Worm (Caenorhabditis elegans) whole organism, young adult: ENCODE results near the gene C01B10.11.

ENCODE experiments used
- B0019.2 ChIP-seq: fragments of 200-800 bp; sonication (Bioruptor generic); conservative IDR thresholded peaks from 2 replicates; pipeline ENCODE4 v1.3.6; 2022; ENCODE audit warnings: missing genetic modification reagents, missing genetic modification characterization, missing compliant biosample characterization
- B0261.1 ChIP-seq: sonication (generic microtip); optimal IDR thresholded peaks from 2 replicates; lab custom pipeline; 2016; ENCODE audit warnings: mild to moderate bottlenecking, missing genetic modification characterization, moderate library complexity, missing compliant biosample characterization
- B0336.3 ChIP-seq: fragments of 200-800 bp; sonication (Bioruptor generic); IDR thresholded peaks from 2 replicates; pipeline ENCODE4 v1.3.6; 2022; ENCODE audit warnings: missing genetic modification characterization, missing compliant biosample characterization
- C17E4.6 ChIP-seq: fragments of 200-800 bp; sonication (Bioruptor generic); IDR thresholded peaks from 2 replicates; pipeline ENCODE4 v1.3.6; 2022; ENCODE audit warnings: missing genetic modification reagents, missing genetic modification characterization, missing compliant biosample characterization
- F55B11.4 ChIP-seq: sonication (generic microtip); optimal IDR thresholded peaks from 2 replicates; lab custom pipeline; 2016; ENCODE audit warnings: missing compliant biosample characterization, missing genetic modification characterization, borderline replicate concordance; ENCODE audit not compliant: insufficient read depth
- K11D2.4 ChIP-seq: fragments of 200-800 bp; sonication (Bioruptor generic); IDR thresholded peaks from 2 replicates; pipeline ENCODE4 v1.3.6; 2022; ENCODE audit warnings: missing genetic modification reagents, missing genetic modification characterization, missing compliant biosample characterization
- T07F8.4 ChIP-seq: sonication (generic microtip); optimal IDR thresholded peaks from 2 replicates; lab custom pipeline; 2016; ENCODE audit warnings: mild to moderate bottlenecking, missing genetic modification characterization, moderate library complexity, missing compliant biosample characterization
- Y53F4B.3 ChIP-seq: fragments of 200-800 bp; sonication (Bioruptor generic); IDR thresholded peaks from 2 replicates; pipeline ENCODE4 v1.3.6; 2022; ENCODE audit warnings: missing genetic modification reagents, missing genetic modification characterization, missing compliant biosample characterization
- athp-1 ChIP-seq: sonication (generic microtip); optimal IDR thresholded peaks from 2 replicates; lab custom pipeline; 2017; ENCODE audit warnings: mild to moderate bottlenecking, missing genetic modification characterization, missing compliant biosample characterization
- attf-5 ChIP-seq: fragments of 200-800 bp; sonication (Bioruptor generic); optimal IDR thresholded peaks from 2 replicates; lab custom pipeline; 2018; ENCODE audit warnings: mild to moderate bottlenecking, missing genetic modification characterization, missing compliant biosample characterization
- ceh-27 ChIP-seq: fragments of 200-800 bp; sonication (Bioruptor generic); optimal IDR thresholded peaks from 2 replicates; lab custom pipeline; 2018; ENCODE audit warnings: mild to moderate bottlenecking, missing genetic modification characterization, moderate library complexity, missing compliant biosample characterization
- ceh-79 ChIP-seq: sonication (generic microtip); optimal IDR thresholded peaks from 2 replicates; lab custom pipeline; 2017; ENCODE audit warnings: mild to moderate bottlenecking, missing genetic modification characterization, missing compliant biosample characterization
- chd-7 ChIP-seq: sonication (generic microtip); optimal IDR thresholded peaks from 2 replicates; lab custom pipeline; 2016; ENCODE audit warnings: mild to moderate bottlenecking, missing genetic modification characterization, moderate library complexity, missing compliant biosample characterization
- dox-1 ChIP-seq: fragments of 200-800 bp; sonication (Bioruptor generic); IDR thresholded peaks from 2 replicates; pipeline ENCODE4 v1.3.6; 2022; ENCODE audit warnings: missing genetic modification reagents, missing genetic modification characterization, missing compliant biosample characterization
- dpl-1 ChIP-seq: fragments of 150-350 bp; optimal IDR thresholded peaks from 2 replicates; lab custom pipeline; 2014; ENCODE audit warnings: missing biosample characterization, missing genetic modification reagents, missing genetic modification characterization
- egl-44 ChIP-seq: fragments of 200-800 bp; sonication (Bioruptor generic); IDR thresholded peaks from 2 replicates; pipeline ENCODE4 v1.3.6; 2022; ENCODE audit warnings: missing genetic modification reagents, missing genetic modification characterization, missing compliant biosample characterization
- ets-4 ChIP-seq: fragments of 200-800 bp; sonication (Bioruptor generic); optimal IDR thresholded peaks from 2 replicates; lab custom pipeline; 2018; ENCODE audit warnings: mild to moderate bottlenecking, missing genetic modification characterization, missing compliant biosample characterization
- fkh-3 ChIP-seq: sonication (generic microtip); optimal IDR thresholded peaks from 2 replicates; lab custom pipeline; 2016; ENCODE audit warnings: mild to moderate bottlenecking, missing genetic modification characterization, missing compliant biosample characterization
- gei-17 ChIP-seq: fragments of 200-800 bp; sonication (Bioruptor generic); optimal IDR thresholded peaks from 2 replicates; lab custom pipeline; 2018; ENCODE audit warnings: mild to moderate bottlenecking, missing genetic modification characterization, missing compliant biosample characterization
- hmg-1.2 ChIP-seq: fragments of 200-800 bp; sonication (Bioruptor generic); IDR thresholded peaks from 2 replicates; pipeline ENCODE4 v1.3.6; 2022; ENCODE audit warnings: missing genetic modification reagents, missing genetic modification characterization, missing compliant biosample characterization
- lag-1 ChIP-seq: fragments of 200-800 bp; sonication (Bioruptor generic); IDR thresholded peaks from 2 replicates; pipeline ENCODE4 v1.3.6; 2022; ENCODE audit warnings: missing genetic modification reagents, missing genetic modification characterization, missing compliant biosample characterization
- let-526 ChIP-seq: fragments of 200-800 bp; sonication (Bioruptor generic); IDR thresholded peaks from 2 replicates; pipeline ENCODE4 v1.3.6; 2022; ENCODE audit warnings: missing genetic modification reagents, missing genetic modification characterization, missing compliant biosample characterization
- let-607 ChIP-seq, 2 experiments: fragments of 200-800 bp in 1 of 2; sonication (Bioruptor generic) in 1 of 2; sonication (generic microtip) in 1 of 2; optimal IDR thresholded peaks; 2 replicates each; lab custom pipeline; 2016 to 2018; ENCODE audit warnings: mild to moderate bottlenecking in 2 of 2, missing compliant biosample characterization in 2 of 2, missing genetic modification characterization in 2 of 2, moderate library complexity in 2 of 2, missing genotype in 1 of 2
- madf-8 ChIP-seq: fragments of 200-800 bp; sonication (Bioruptor generic); conservative IDR thresholded peaks from 2 replicates; pipeline ENCODE4 v1.3.6; 2022; ENCODE audit warnings: missing genetic modification reagents, missing genetic modification characterization, missing compliant biosample characterization
- mcd-1 ChIP-seq: fragments of 200-800 bp; sonication (Bioruptor generic); IDR thresholded peaks from 2 replicates; pipeline ENCODE4 v1.3.6; 2022; ENCODE audit warnings: missing genetic modification reagents, missing genetic modification characterization, missing compliant biosample characterization
- mel-28 ChIP-seq: sonication (generic microtip); optimal IDR thresholded peaks from 2 replicates; lab custom pipeline; 2016; ENCODE audit warnings: borderline replicate concordance, mild to moderate bottlenecking, missing genetic modification characterization, missing compliant biosample characterization
- nfya-2 ChIP-seq: fragments of 200-800 bp; sonication (Bioruptor generic); IDR thresholded peaks from 2 replicates; pipeline ENCODE4 v1.3.6; 2022; ENCODE audit warnings: missing genetic modification reagents, missing genetic modification characterization, missing compliant biosample characterization
- pbrm-1 ChIP-seq: fragments of 200-800 bp; sonication (Bioruptor generic); IDR thresholded peaks from 2 replicates; pipeline ENCODE4 v1.3.6; 2022; ENCODE audit warnings: missing genetic modification reagents, missing genetic modification characterization, missing compliant biosample characterization
- pha-4 ChIP-seq: fragments of 150-350 bp; sonication (generic microtip); optimal IDR thresholded peaks from 2 replicates; lab custom pipeline; 2014; ENCODE audit warnings: missing biosample characterization, missing genetic modification reagents, missing genetic modification characterization
- rpc-1 ChIP-seq, 2 experiments: fragments of 150-350 bp in 1 of 2; sonication (generic microtip) in 1 of 2; optimal IDR thresholded peaks; 2 replicates each; lab custom pipeline; 2014 to 2018; ENCODE audit warnings: missing biosample characterization in 1 of 2, missing genetic modification characterization in 1 of 2, missing genetic modification reagents in 1 of 2, missing genotype in 1 of 2
- sea-2 ChIP-seq: fragments of 200-800 bp; sonication (Bioruptor generic); IDR thresholded peaks from 2 replicates; pipeline ENCODE4 v1.3.6; 2022; ENCODE audit warnings: missing genetic modification characterization, missing compliant biosample characterization
- sptf-2 ChIP-seq: fragments of 200-800 bp; sonication (Bioruptor generic); optimal IDR thresholded peaks from 2 replicates; lab custom pipeline; 2018; ENCODE audit warnings: mild to moderate bottlenecking, missing genetic modification characterization, missing compliant biosample characterization
- zfh-2 ChIP-seq: fragments of 200-800 bp; sonication (Bioruptor generic); conservative IDR thresholded peaks from 2 replicates; pipeline ENCODE4 v1.3.6; 2022; ENCODE audit warnings: missing genetic modification reagents, missing genetic modification characterization, missing compliant biosample characterization
- zim-3 ChIP-seq: sonication (generic microtip); optimal IDR thresholded peaks from 2 replicates; lab custom pipeline; 2017; ENCODE audit warnings: mild to moderate bottlenecking, missing genetic modification characterization, moderate library complexity, missing compliant biosample characterization
- ztf-18 ChIP-seq: sonication (generic microtip); optimal IDR thresholded peaks from 2 replicates; lab custom pipeline; 2016; ENCODE audit warnings: missing genotype, mild to moderate bottlenecking, missing genetic modification characterization, missing compliant biosample characterization
- ztf-22 ChIP-seq: fragments of 200-800 bp; sonication (Bioruptor generic); optimal IDR thresholded peaks from 2 replicates; lab custom pipeline; 2018; ENCODE audit warnings: mild to moderate bottlenecking, missing genetic modification characterization, moderate library complexity, missing compliant biosample characterization
- ztf-6 ChIP-seq: fragments of 200-800 bp; sonication (Bioruptor generic); IDR thresholded peaks from 2 replicates; pipeline ENCODE4 v1.3.6; 2022; ENCODE audit warnings: missing genetic modification reagents, missing genetic modification characterization, missing compliant biosample characterization

Gene C01B10.11

DNA sequence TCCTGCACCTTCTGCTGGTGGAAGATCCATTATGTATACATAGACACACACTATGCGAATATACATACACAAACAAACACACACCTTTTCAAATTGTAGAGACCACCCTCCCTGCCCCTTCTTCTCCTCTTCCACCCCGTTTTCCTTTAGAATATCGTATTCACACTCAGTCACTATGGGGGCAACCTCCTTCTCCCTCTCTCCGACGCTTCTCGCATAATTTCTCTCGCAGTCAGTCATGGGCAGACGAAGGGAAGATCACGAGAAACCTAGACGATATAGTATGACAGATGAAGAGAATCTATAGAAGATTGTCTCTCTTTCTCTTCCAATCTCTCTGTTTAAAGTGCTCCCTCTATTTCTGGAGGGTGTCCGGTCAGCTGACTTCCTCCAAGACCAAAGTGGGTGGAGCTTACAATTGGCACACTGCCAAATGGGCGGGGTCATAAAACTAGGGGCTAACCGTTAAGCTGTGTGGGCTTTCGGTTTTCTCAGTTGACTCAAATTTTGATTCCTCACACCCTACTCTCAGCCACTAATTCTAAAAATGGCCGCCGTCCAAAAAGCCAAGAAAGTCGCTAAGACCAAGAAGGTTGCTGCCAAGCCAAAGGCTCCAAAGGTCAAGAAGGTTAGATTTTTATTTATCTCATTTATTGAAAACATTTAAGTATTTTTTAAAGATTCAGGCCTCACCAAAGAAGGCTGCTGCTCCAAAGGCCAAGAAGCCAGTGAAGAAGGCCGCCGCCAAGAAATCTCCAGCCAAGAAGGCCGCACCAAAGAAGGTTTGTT lies 11.7 kb upstream of the C01B10.11 start, which contains the start of gene hil-7:
Gene hil-7, plus strand, starts transcription at position 446 of the 789 bp plus-strand sequence.
- TF ChIP-seq F55B11.4 (tag; lab: Kevin White, UChicago) = no peak
- peak; percentile 17 for TF ChIP-seq attf-5 (GFP tag; lab: Kevin White, UChicago)
- TF ChIP-seq dpl-1 (GFP tag; lab: Kevin White, UChicago) = no peak
- no peak for TF ChIP-seq madf-8 (GFP tag; lab: Robert Waterston, UW)
- peak; percentile 48; the same call in 1 of the 2 replicates for TF ChIP-seq hmg-1.2 (GFP tag; lab: Robert Waterston, UW)
- peak; percentile 43 for TF ChIP-seq ceh-27 (GFP tag; lab: Kevin White, UChicago)
- TF ChIP-seq mcd-1 (GFP tag; lab: Robert Waterston, UW) = peak; percentile 28; the same call in 1 of the 2 replicates
- peak; percentile 54; the same call in 1 of the 2 replicates for TF ChIP-seq B0336.3 (GFP tag; lab: Robert Waterston, UW)

DNA sequence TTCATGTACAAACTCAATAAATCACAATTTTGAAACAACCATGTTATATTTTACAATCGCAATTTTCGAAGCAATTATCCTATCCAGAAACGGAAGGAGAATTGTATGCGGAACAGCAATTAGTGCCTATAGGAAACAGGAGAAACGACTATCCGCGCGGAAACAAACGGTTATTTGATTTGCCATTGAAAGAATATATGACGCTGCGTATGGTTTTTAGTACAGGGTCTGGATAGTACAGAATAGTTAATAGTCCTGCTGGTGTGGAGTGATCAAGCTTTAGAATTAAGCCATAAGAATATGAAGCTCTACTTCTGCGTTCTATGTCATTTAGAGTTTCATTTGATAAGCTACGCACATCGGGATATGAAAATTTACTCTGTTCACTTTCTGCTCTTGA lies 10.9 kb upstream of the C01B10.11 start:
- no peak for TF ChIP-seq lag-1 (GFP tag; lab: Robert Waterston, UW)
- no peak for TF ChIP-seq ztf-6 (GFP tag; lab: Robert Waterston, UW)
- TF ChIP-seq gei-17 (GFP tag; lab: Kevin White, UChicago) = no peak
- TF ChIP-seq B0019.2 (GFP tag; lab: Robert Waterston, UW) = no peak
- TF ChIP-seq T07F8.4 (tag; lab: Kevin White, UChicago) = no peak
- no peak for TF ChIP-seq K11D2.4
- no peak for TF ChIP-seq zfh-2 (GFP tag; lab: Robert Waterston, UW)
- TF ChIP-seq let-607 (tag; optimal IDR thresholded peaks at IDR 0.05; lab: Kevin White, UChicago) = no peak
- no peak for TF ChIP-seq ceh-79 (tag; lab: Kevin White, UChicago)
- TF ChIP-seq egl-44 (GFP tag; lab: Robert Waterston, UW) = no peak
- TF ChIP-seq pha-4 (tag; lab: Kevin White, UChicago) = no peak
- TF ChIP-seq ets-4 (GFP tag; lab: Kevin White, UChicago) = no peak
- no peak for TF ChIP-seq chd-7 (tag; lab: Kevin White, UChicago)
- TF ChIP-seq athp-1 (tag; lab: Kevin White, UChicago) = no peak
- TF ChIP-seq dox-1 (GFP tag; lab: Robert Waterston, UW) = no peak
- no peak for TF ChIP-seq nfya-2 (GFP tag; lab: Robert Waterston, UW)
- no peak for TF ChIP-seq ztf-18 (tag; lab: Kevin White, UChicago)

DNA sequence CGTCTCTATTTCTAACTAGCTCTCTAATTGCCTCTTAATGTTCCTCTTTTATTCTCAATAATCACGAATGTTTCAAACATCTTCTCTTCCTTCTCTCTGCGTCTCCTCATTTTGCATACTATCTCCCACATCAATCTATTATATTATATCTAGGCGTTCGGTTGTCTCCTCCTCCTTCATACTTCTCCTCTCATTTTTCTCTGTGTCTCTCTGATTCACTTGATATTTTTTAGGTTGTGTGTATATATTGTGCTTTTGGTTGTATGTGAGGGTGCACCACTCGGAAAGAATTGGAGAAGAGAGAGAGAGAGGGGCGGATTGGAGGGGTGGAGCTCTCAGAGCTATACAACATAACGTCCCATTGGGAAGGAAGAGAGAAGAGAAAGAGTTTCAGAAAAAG lies 9.2 kb upstream of the C01B10.11 start:
- peak; percentile 77 for TF ChIP-seq hmg-1.2 (GFP tag; lab: Robert Waterston, UW)
- TF ChIP-seq mel-28 (tag; lab: Kevin White, UChicago) = no peak
- no peak for TF ChIP-seq pbrm-1 (GFP tag; lab: Robert Waterston, UW)
- TF ChIP-seq zim-3 (tag; lab: Kevin White, UChicago) = no peak
- TF ChIP-seq, all 124 proteins: peak for 1

DNA sequence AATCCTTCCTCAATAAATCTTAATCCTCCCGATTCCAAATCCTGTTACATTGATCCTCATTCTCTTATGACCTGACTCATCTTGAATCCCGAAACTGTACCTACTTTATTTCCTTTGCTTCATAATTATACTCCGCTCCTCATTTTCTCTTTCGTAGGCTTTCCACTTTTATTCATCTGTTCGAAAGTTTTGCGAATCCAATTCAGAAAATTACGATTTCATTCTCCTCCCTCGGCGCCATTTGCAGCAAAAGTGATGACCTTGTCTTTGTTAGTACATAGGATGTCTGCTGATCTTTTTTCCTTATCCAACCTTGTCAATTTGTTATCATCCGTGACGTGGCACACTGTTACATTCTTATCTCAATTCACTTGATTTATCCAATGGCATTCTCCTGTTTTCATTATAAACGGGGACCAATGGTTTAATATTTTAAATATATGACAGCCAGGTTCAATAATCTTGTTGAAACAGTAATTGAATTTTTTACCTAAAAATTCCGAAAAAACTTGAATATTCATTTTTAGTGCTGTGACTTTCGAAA lies 5.2 kb upstream of the C01B10.11 start:
- TF ChIP-seq sptf-2 = no peak
- no peak for TF ChIP-seq B0261.1
- no peak for TF ChIP-seq fkh-3 (tag; lab: Kevin White, UChicago)
- no peak for TF ChIP-seq rpc-1 (optimal IDR thresholded peaks at IDR 0.05; lab: Kevin White, UChicago)
- no peak for TF ChIP-seq rpc-1 (tag; optimal IDR thresholded peaks at IDR 0.05; lab: Kevin White, UChicago)
- no peak for TF ChIP-seq sea-2 (GFP tag; lab: Robert Waterston, UW)
- TF ChIP-seq C17E4.6 (GFP tag; lab: Robert Waterston, UW) = no peak
- no peak for TF ChIP-seq dpl-1 (GFP tag; lab: Kevin White, UChicago)
- TF ChIP-seq let-526 = no peak
- no peak for TF ChIP-seq ztf-22
- TF ChIP-seq B0336.3 (GFP tag; lab: Robert Waterston, UW) = no peak
- no peak for TF ChIP-seq Y53F4B.3
- TF ChIP-seq athp-1 (tag; lab: Kevin White, UChicago) = no peak
- TF ChIP-seq, all 124 proteins: peak for 0
